Fruit fly (Drosophila melanogaster) whole organism, adult: Measurements from ENCODE around the gene Ufl1.

Experiments used
- CG11617 ChIP-seq: fragments of 200-800 bp; sonication (Bioruptor generic); optimal IDR thresholded peaks from 2 replicates; lab custom pipeline; 2017; ENCODE audit warnings: mild to moderate bottlenecking, missing biosample characterization, missing genetic modification reagents, missing genetic modification characterization
- CG33017 ChIP-seq: fragments of 200-800 bp; sonication (Bioruptor generic); optimal IDR thresholded peaks from 2 replicates; lab custom pipeline; 2018; ENCODE audit warnings: missing biosample characterization, mild to moderate bottlenecking, missing genetic modification characterization, moderate library complexity
- CG5204 ChIP-seq: fragments of 200-800 bp; sonication (Bioruptor generic); optimal IDR thresholded peaks from 2 replicates; lab custom pipeline; 2016; ENCODE audit warnings: missing biosample characterization, missing genetic modification characterization
- CG7045 ChIP-seq: fragments of 200-800 bp; sonication (Bioruptor generic); optimal IDR thresholded peaks from 2 replicates; lab custom pipeline; 2017; ENCODE audit warnings: missing biosample characterization, mild to moderate bottlenecking, missing genetic modification characterization
- Clk ChIP-seq: fragments of 200-800 bp; sonication (Bioruptor generic); optimal IDR thresholded peaks from 2 replicates; lab custom pipeline; 2017; ENCODE audit warnings: missing biosample characterization, missing genetic modification characterization
- Crg-1 ChIP-seq: fragments of 200-800 bp; sonication (Bioruptor generic); optimal IDR thresholded peaks from 2 replicates; lab custom pipeline; 2016; ENCODE audit warnings: missing biosample characterization, missing genetic modification characterization
- kay ChIP-seq: fragments of 200-800 bp; sonication (Bioruptor generic); peaks from one replicate; lab custom pipeline; 2016; ENCODE audit warnings: missing biosample characterization, missing genetic modification characterization, borderline replicate concordance
- ovo ChIP-seq: fragments of 200-800 bp; sonication (Bioruptor generic); optimal IDR thresholded peaks from 2 replicates; lab custom pipeline; 2016; ENCODE audit warnings: missing biosample characterization, missing genetic modification characterization
- pad ChIP-seq: fragments of 200-800 bp; sonication (Bioruptor generic); optimal IDR thresholded peaks from 3 replicates; lab custom pipeline; 2017; ENCODE audit warnings: missing biosample characterization, missing genetic modification characterization, mild to moderate bottlenecking, moderate library complexity, missing genetic modification reagents

dm6 chr3R:7117590-7117989 lies 43.3 kb upstream of the Ufl1 start, which contains the start of gene Mlp84B:
- TF ChIP-seq Clk (GFP tag; lab: Kevin White, UChicago): no peak
- TF ChIP-seq kay (GFP tag; lab: Kevin White, UChicago): no peak
- no peak for TF ChIP-seq CG7045 (GFP tag; lab: Kevin White, UChicago)
- TF ChIP-seq CG33017 (tag; lab: Kevin White, UChicago): no peak
- no peak for TF ChIP-seq CG11617 (GFP tag; lab: Kevin White, UChicago)
- TF ChIP-seq Crg-1 (GFP tag; lab: Kevin White, UChicago): no peak
- TF ChIP-seq CG5204 (GFP tag; lab: Kevin White, UChicago): no peak
- no peak for TF ChIP-seq pad (GFP tag; lab: Kevin White, UChicago)
- TF ChIP-seq ovo (GFP tag; lab: Kevin White, UChicago): no peak
